Worm (Caenorhabditis elegans) whole organism, L2 larva: Measurements from ENCODE around the gene sulp-4.

ENCODE experiments used
- alr-1 ChIP-seq: fragments of 150-350 bp; optimal IDR thresholded peaks from 2 replicates; lab custom pipeline; 2014; ENCODE audit warnings: missing biosample characterization, missing genetic modification characterization
- aly-2 ChIP-seq: fragments of 150-350 bp; optimal IDR thresholded peaks from 2 replicates; lab custom pipeline; 2014; ENCODE audit warnings: missing biosample characterization, missing genetic modification characterization
- elt-1 ChIP-seq: fragments of 150-350 bp; optimal IDR thresholded peaks from 2 replicates; lab custom pipeline; 2014; ENCODE audit warnings: missing biosample characterization, missing genetic modification characterization
- lin-39 ChIP-seq: fragments of 150-350 bp; optimal IDR thresholded peaks from 2 replicates; lab custom pipeline; 2014; ENCODE audit warnings: missing biosample characterization, missing genetic modification reagents, missing genetic modification characterization
- nhr-237 ChIP-seq: fragments of 150-350 bp; optimal IDR thresholded peaks from 2 replicates; lab custom pipeline; 2014; ENCODE audit warnings: missing biosample characterization, missing genetic modification characterization
- ztf-11 ChIP-seq: sonication (generic microtip); optimal IDR thresholded peaks from 2 replicates; lab custom pipeline; 2017; ENCODE audit warnings: missing biosample characterization, missing genetic modification characterization

DNA sequence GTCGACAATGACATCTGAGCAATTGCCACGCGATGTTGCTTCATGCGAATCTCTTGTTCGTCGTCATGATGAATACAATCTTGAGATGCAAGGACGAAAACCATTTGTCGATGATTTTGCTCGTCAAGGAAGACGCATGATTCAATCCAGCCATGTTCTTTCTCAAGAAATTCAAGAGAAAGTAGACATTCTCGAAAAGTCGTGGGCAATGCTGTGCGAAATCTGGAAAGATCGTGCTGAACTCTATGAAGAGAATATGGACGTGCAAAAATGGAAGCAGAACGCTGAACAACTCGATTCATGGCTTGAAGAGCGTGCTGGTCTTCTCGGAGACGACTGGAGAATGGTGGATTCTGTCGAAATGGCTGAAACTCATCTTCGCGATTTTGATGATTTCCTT lies 38.1 kb downstream of the sulp-4 start:
- TF ChIP-seq nhr-237 (no peak), ztf-11 (tag; lab: Kevin White, UChicago) (no peak), lin-39 (no peak), elt-1 (tag; lab: Kevin White, UChicago) (no peak), aly-2 (tag; lab: Kevin White, UChicago) (no peak), alr-1 (tag; lab: Kevin White, UChicago) (no peak)
